Fruit fly (Drosophila melanogaster): Measurements from ENCODE around the gene HHEX.

HHEX gene

dm6 chr3R:21057519-21057918 lies 23.2 kb downstream of the HHEX start:
- TF ChIP-seq CTCF (optimal IDR thresholded peaks at IDR 0.05): no peak
- TF ChIP-seq CG8478 (optimal IDR thresholded peaks at IDR 0.05): no peak

dm6 chr3R:21050875-21051274 lies 29.9 kb downstream of the HHEX start, which contains the start of gene Jhbp15:
TSS of gene Jhbp15 (minus strand) at chr3R:21050975.
- no peak for TF ChIP-seq CTCF (optimal IDR thresholded peaks at IDR 0.05)

- TF ChIP-seq CG8478 (optimal IDR thresholded peaks at IDR 0.05) (no peak), CTCF (optimal IDR thresholded peaks at IDR 0.05) (no peak)
Observed at dm6 chr3R:21048729-21049128, 32.0 kb downstream of the HHEX start, which contains the start of gene CG7079. TSS of gene CG7079 (minus strand) at chr3R:21048829.

dm6 chr3R:21046927-21047326 lies 33.8 kb downstream of the HHEX start, which contains the start of gene CG31207:
TSS of gene CG31207 (minus strand) at chr3R:21047027.
- TF ChIP-seq CG8478 (optimal IDR thresholded peaks at IDR 0.05) (no peak), CTCF (optimal IDR thresholded peaks at IDR 0.05) (no peak)

dm6 chr3R:21045742-21046141 lies 35.0 kb downstream of the HHEX start, which contains the start of gene CG31189:
TSS of gene CG31189 (minus strand) at chr3R:21045842.
- TF ChIP-seq CTCF (optimal IDR thresholded peaks at IDR 0.05) (no peak), CG8478 (optimal IDR thresholded peaks at IDR 0.05) (no peak)

- TF ChIP-seq CTCF (optimal IDR thresholded peaks at IDR 0.05) (no peak), CG8478 (optimal IDR thresholded peaks at IDR 0.05) (no peak)
Observed at dm6 chr3R:21043549-21044118, 37.1 kb downstream of the HHEX start, which contains the start of gene CG12278. TSS of gene CG12278 (plus strand) at chr3R:21044068.

- TF ChIP-seq CG8478 (optimal IDR thresholded peaks at IDR 0.05) (no peak), CTCF (optimal IDR thresholded peaks at IDR 0.05) (no peak)
Observed at dm6 chr3R:21042399-21042798, 38.3 kb downstream of the HHEX start, which contains the start of gene Dhc93AB. TSS of gene Dhc93AB (minus strand) at chr3R:21042499.

Measured in S2 (cell line).